Fruit fly (Drosophila melanogaster) whole organism, embryonic: ENCODE measurements around the gene CG42268.
A peak's percentile ranks its signal among the peaks of the same experiment; 100 is the strongest.

Source experiments
- Ada2b ChIP-seq: fragments of 200-800 bp; sonication (Bioruptor generic); IDR thresholded peaks from 2 replicates; pipeline ENCODE4 v1.3.6; 2022; ENCODE audit warnings: missing biosample characterization, missing genetic modification characterization
- Asciz ChIP-seq: fragments of 200-800 bp; sonication (Bioruptor generic); optimal IDR thresholded peaks from 2 replicates; lab custom pipeline; 2017; ENCODE audit warnings: missing biosample characterization, mild to moderate bottlenecking, missing genetic modification characterization, missing genetic modification reagents
- BEAF-32 ChIP-seq: fragments of 200-800 bp; sonication (Bioruptor generic); optimal IDR thresholded peaks from 3 replicates; lab custom pipeline; 2017; ENCODE audit warnings: missing biosample characterization, missing genetic modification characterization, mild to moderate bottlenecking, moderate library complexity, missing genetic modification reagents
- CG10979 ChIP-seq: fragments of 200-800 bp; sonication (Bioruptor generic); optimal IDR thresholded peaks from 2 replicates; lab custom pipeline; 2018; ENCODE audit warnings: missing biosample characterization, mild to moderate bottlenecking, missing genetic modification characterization, moderate library complexity
- CG11696 ChIP-seq: fragments of 200-800 bp; sonication (Bioruptor generic); IDR thresholded peaks from 2 replicates; pipeline ENCODE4 v1.3.6; 2022; ENCODE audit warnings: missing biosample characterization, missing genetic modification characterization
- CG12071 ChIP-seq: fragments of 200-800 bp; sonication (Bioruptor generic); optimal IDR thresholded peaks from 3 replicates; lab custom pipeline; 2018; ENCODE audit warnings: missing biosample characterization, mild to moderate bottlenecking, missing genetic modification characterization
- CG12155 ChIP-seq: fragments of 200-800 bp; sonication (Bioruptor generic); optimal IDR thresholded peaks from 3 replicates; lab custom pipeline; 2016; ENCODE audit warnings: missing biosample characterization, missing genetic modification characterization
- CG13296 ChIP-seq: fragments of 200-800 bp; sonication (Bioruptor generic); optimal IDR thresholded peaks from 3 replicates; lab custom pipeline; 2018; ENCODE audit warnings: missing biosample characterization, mild to moderate bottlenecking, missing genetic modification characterization
- CG14441 ChIP-seq: fragments of 200-800 bp; sonication (Bioruptor generic); IDR thresholded peaks from 2 replicates; pipeline ENCODE4 v1.3.6; 2022; ENCODE audit warnings: missing biosample characterization, missing genetic modification characterization
- CG17829 ChIP-seq: fragments of 200-800 bp; optimal IDR thresholded peaks from 2 replicates; lab custom pipeline; 2019; ENCODE audit warnings: missing biosample characterization, mild to moderate bottlenecking, missing genetic modification characterization, moderate library complexity
- CG18599 ChIP-seq: fragments of 200-800 bp; sonication (Bioruptor generic); optimal IDR thresholded peaks from 3 replicates; lab custom pipeline; 2017; ENCODE audit warnings: missing biosample characterization, missing genetic modification characterization, mild to moderate bottlenecking, moderate library complexity, missing genetic modification reagents
- CG2678 ChIP-seq: fragments of 200-800 bp; sonication (Bioruptor generic); optimal IDR thresholded peaks from 3 replicates; lab custom pipeline; 2019; ENCODE audit warnings: missing biosample characterization, mild to moderate bottlenecking, missing genetic modification characterization, moderate library complexity
- CG2712 ChIP-seq: fragments of 200-800 bp; optimal IDR thresholded peaks from 3 replicates; lab custom pipeline; 2019; ENCODE audit warnings: missing biosample characterization, mild to moderate bottlenecking, missing genetic modification characterization, moderate library complexity
- CG31365 ChIP-seq: fragments of 200-800 bp; sonication (Bioruptor generic); optimal IDR thresholded peaks from 2 replicates; lab custom pipeline; 2018; ENCODE audit warnings: missing biosample characterization, mild to moderate bottlenecking, missing genetic modification characterization
- CG31441 ChIP-seq: fragments of 200-800 bp; sonication (Bioruptor generic); IDR thresholded peaks from 2 replicates; pipeline ENCODE4 v1.3.6; 2022; ENCODE audit warnings: missing biosample characterization, missing genetic modification characterization
- CG4360 ChIP-seq: fragments of 200-800 bp; sonication (Bioruptor generic); IDR thresholded peaks from 2 replicates; pipeline ENCODE4 v1.3.6; 2022; ENCODE audit warnings: missing biosample characterization, missing genetic modification characterization
- CG5245 ChIP-seq: fragments of 200-800 bp; sonication (Bioruptor generic); optimal IDR thresholded peaks from 3 replicates; lab custom pipeline; 2016; ENCODE audit warnings: missing biosample characterization, missing genetic modification characterization
- CG5953 ChIP-seq: fragments of 200-800 bp; sonication (Bioruptor generic); IDR thresholded peaks from 2 replicates; pipeline ENCODE4 v1.3.6; 2022; ENCODE audit warnings: missing biosample characterization, missing genetic modification characterization
- CG9215 ChIP-seq: fragments of 200-800 bp; sonication (Bioruptor generic); IDR thresholded peaks from 2 replicates; pipeline ENCODE4 v1.3.6; 2022; ENCODE audit warnings: missing biosample characterization, missing genetic modification characterization
- CoRest ChIP-seq: fragments of 200-800 bp; sonication (Bioruptor generic); optimal IDR thresholded peaks from 3 replicates; lab custom pipeline; 2018; ENCODE audit warnings: missing biosample characterization, mild to moderate bottlenecking, missing genetic modification characterization, moderate library complexity
- Ets97D ChIP-seq: fragments of 200-800 bp; sonication (Bioruptor generic); optimal IDR thresholded peaks from 3 replicates; lab custom pipeline; 2016; ENCODE audit warnings: missing biosample characterization, missing genetic modification characterization
- Gug ChIP-seq: fragments of 200-800 bp; sonication (Bioruptor generic); IDR thresholded peaks from 4 replicates; pipeline ENCODE4 v1.3.6; 2022; ENCODE audit warnings: missing biosample characterization, missing genetic modification characterization
- Hand ChIP-seq: fragments of 200-800 bp; sonication (Bioruptor generic); optimal IDR thresholded peaks from 2 replicates; lab custom pipeline; 2017; ENCODE audit warnings: mild to moderate bottlenecking, missing biosample characterization, missing genetic modification reagents, missing genetic modification characterization
- Hmr ChIP-seq: fragments of 200-800 bp; sonication (Bioruptor generic); optimal IDR thresholded peaks from 3 replicates; lab custom pipeline; 2017; ENCODE audit warnings: mild to moderate bottlenecking, missing biosample characterization, missing genetic modification reagents, missing genetic modification characterization
- Med ChIP-seq: fragments of 200-800 bp; sonication (Bioruptor generic); peaks from one replicate; lab custom pipeline; 2016; ENCODE audit warnings: missing biosample characterization, missing genetic modification characterization, mild to moderate bottlenecking, inconsistent platforms, moderate library complexity
- Taf1 ChIP-seq: fragments of 200-800 bp; sonication (Bioruptor generic); IDR thresholded peaks from 2 replicates; pipeline ENCODE4 v1.3.6; 2022; ENCODE audit warnings: missing biosample characterization, missing genetic modification characterization
- ap ChIP-seq: fragments of 200-800 bp; sonication (Bioruptor generic); IDR thresholded peaks from 2 replicates; pipeline ENCODE4 v1.3.6; 2022; ENCODE audit warnings: missing biosample characterization, missing genetic modification characterization
- bigmax ChIP-seq: fragments of 200-800 bp; sonication (Bioruptor generic); optimal IDR thresholded peaks from 2 replicates; lab custom pipeline; 2018; ENCODE audit warnings: missing biosample characterization, mild to moderate bottlenecking, missing genetic modification characterization
- bsh ChIP-seq, 2 experiments: fragments of 200-800 bp; sonication (Bioruptor generic); optimal IDR thresholded peaks; 2 replicates each; lab custom pipeline; 2017 to 2018; ENCODE audit warnings: mild to moderate bottlenecking in 2 of 2, missing biosample characterization in 2 of 2, missing genetic modification characterization in 2 of 2, moderate library complexity in 1 of 2
- cas ChIP-seq: fragments of 200-800 bp; sonication (Bioruptor generic); IDR thresholded peaks from 2 replicates; pipeline ENCODE4 v1.3.6; 2022; ENCODE audit warnings: missing biosample characterization, missing genetic modification characterization
- ci ChIP-seq: fragments of 200-800 bp; sonication (Bioruptor generic); IDR thresholded peaks from 3 replicates; pipeline ENCODE4 v1.3.6; 2022; ENCODE audit warnings: missing biosample characterization, missing genetic modification characterization
- disco-r ChIP-seq: fragments of 200-800 bp; sonication (Bioruptor generic); optimal IDR thresholded peaks from 2 replicates; lab custom pipeline; 2016; ENCODE audit warnings: missing biosample characterization, missing genetic modification characterization
- gsb ChIP-seq: fragments of 200-800 bp; sonication (Bioruptor generic); IDR thresholded peaks from 2 replicates; pipeline ENCODE4 v1.3.6; 2022; ENCODE audit warnings: missing biosample characterization, missing genetic modification characterization
- hbn ChIP-seq: fragments of 200-800 bp; sonication (Bioruptor generic); IDR thresholded peaks from 2 replicates; pipeline ENCODE4 v1.3.6; 2022; ENCODE audit warnings: missing biosample characterization, missing genetic modification characterization; ENCODE audit not compliant: partially characterized antibody
- lab ChIP-seq: fragments of 200-800 bp; sonication (Bioruptor generic); optimal IDR thresholded peaks from 3 replicates; lab custom pipeline; 2017; ENCODE audit warnings: missing biosample characterization, missing genetic modification characterization, mild to moderate bottlenecking, moderate library complexity, missing genetic modification reagents
- lilli ChIP-seq: fragments of 200-800 bp; sonication (Bioruptor generic); optimal IDR thresholded peaks from 3 replicates; lab custom pipeline; 2016; ENCODE audit warnings: missing biosample characterization, missing genetic modification characterization
- lmd ChIP-seq: fragments of 200-800 bp; sonication (Bioruptor generic); IDR thresholded peaks from 2 replicates; pipeline ENCODE4 v1.3.6; 2022; ENCODE audit warnings: missing biosample characterization, missing genetic modification characterization
- lov ChIP-seq, 2 experiments: fragments of 200-800 bp in 1 of 2; fragments of >200 bp in 1 of 2; sonication (Bioruptor generic) in 1 of 2; IDR thresholded peaks in 1 of 2; optimal IDR thresholded peaks in 1 of 2; 2 replicates in 1 of 2; 3 replicates in 1 of 2; pipeline versions ENCODE4 v1.3.6 to Lab custom; 2017 to 2022; ENCODE audit warnings: missing biosample characterization in 1 of 2, missing genetic modification characterization in 1 of 2
- mam ChIP-seq: fragments of 200-800 bp; sonication (Bioruptor generic); optimal IDR thresholded peaks from 3 replicates; lab custom pipeline; 2016; ENCODE audit warnings: missing biosample characterization, missing genetic modification characterization
- odd ChIP-seq: fragments of 200-800 bp; sonication (Bioruptor generic); optimal IDR thresholded peaks from 2 replicates; lab custom pipeline; 2017; ENCODE audit warnings: missing biosample characterization, mild to moderate bottlenecking, missing genetic modification characterization
- onecut ChIP-seq: fragments of 200-800 bp; sonication (Bioruptor generic); IDR thresholded peaks from 2 replicates; pipeline ENCODE4 v1.3.6; 2022; ENCODE audit warnings: missing biosample characterization, missing genetic modification characterization
- otp ChIP-seq: fragments of 200-800 bp; sonication (Bioruptor generic); IDR thresholded peaks from 3 replicates; pipeline ENCODE4, ENCODE4 v1.3.6; 2022; ENCODE audit warnings: missing biosample characterization, missing genetic modification characterization
- prd ChIP-seq, 3 experiments: fragments of >200 bp in 2 of 3; fragments of 200-800 bp in 1 of 3; sonication (Bioruptor generic) in 1 of 3; optimal IDR thresholded peaks in 2 of 3; IDR thresholded peaks in 1 of 3; 2 replicates in 2 of 3; 3 replicates in 1 of 3; pipeline versions ENCODE4 v1.3.6 to Lab custom; 2017 to 2022; ENCODE audit warnings: missing biosample characterization in 1 of 3, missing genetic modification characterization in 1 of 3
- sens ChIP-seq: fragments of 200-800 bp; sonication (Bioruptor generic); peaks from one replicate; lab custom pipeline; 2016; ENCODE audit warnings: missing biosample characterization, missing genetic modification characterization
- unc-4 ChIP-seq: fragments of 200-800 bp; sonication (Bioruptor generic); IDR thresholded peaks from 2 replicates; pipeline ENCODE4 v1.3.6; 2022; ENCODE audit warnings: missing biosample characterization, missing genetic modification characterization; ENCODE audit not compliant: partially characterized antibody
- unpg ChIP-seq: fragments of 200-800 bp; sonication (Bioruptor generic); optimal IDR thresholded peaks from 3 replicates; lab custom pipeline; 2018; ENCODE audit warnings: missing biosample characterization, mild to moderate bottlenecking, missing genetic modification characterization, moderate library complexity
- wor ChIP-seq: fragments of 200-800 bp; sonication (Bioruptor generic); IDR thresholded peaks from 2 replicates; pipeline ENCODE4 v1.3.6; 2022; ENCODE audit warnings: missing biosample characterization, missing genetic modification characterization
- zfh1 ChIP-seq: fragments of 200-800 bp; sonication (Bioruptor generic); IDR thresholded peaks from 3 replicates; pipeline ENCODE4 v1.3.6; 2022; ENCODE audit warnings: missing biosample characterization, missing genetic modification characterization

CG42268 gene

DNA sequence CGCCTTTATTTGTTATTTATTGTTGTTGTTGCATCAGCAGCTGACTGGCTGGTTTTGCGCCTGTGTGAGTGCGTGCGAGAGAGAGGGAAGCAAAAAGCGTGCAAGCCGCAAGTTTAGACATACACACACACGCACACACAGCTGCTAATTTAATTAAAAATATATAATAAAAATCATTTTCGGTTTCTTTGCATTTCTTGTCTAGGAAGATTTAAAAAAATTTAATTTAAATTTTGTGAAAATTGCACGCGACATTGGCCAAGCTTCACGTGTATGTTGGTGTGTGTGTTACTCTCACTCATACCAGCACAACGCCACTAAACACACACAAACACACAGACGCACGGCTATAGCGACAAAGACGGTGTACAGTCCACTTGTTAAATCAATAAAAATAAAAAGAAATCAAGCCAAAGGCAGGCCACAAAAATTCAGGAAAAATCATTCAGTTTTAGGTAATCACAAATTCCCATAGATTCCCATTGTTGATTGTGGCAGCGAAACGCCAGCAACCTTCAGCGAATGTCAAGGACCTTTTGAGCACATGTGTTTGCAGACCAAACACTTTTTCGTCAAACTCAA lies 66.6 kb downstream of the CG42268 start (continued):
- no peak for TF ChIP-seq lilli (GFP tag; lab: Kevin White, UChicago)
- no peak for TF ChIP-seq disco-r (GFP tag; lab: Kevin White, UChicago)
- TF ChIP-seq otp (GFP tag; lab: Robert Waterston, UW): peak; percentile 33; the same call in 1 of the 3 replicates
- TF ChIP-seq Hand (GFP tag; lab: Kevin White, UChicago): no peak
- peak; percentile 31; the same call in 1 of the 2 replicates for TF ChIP-seq onecut (GFP tag; lab: Robert Waterston, UW)
- peak; percentile 19 for TF ChIP-seq Hmr (GFP tag; lab: Kevin White, UChicago)
- 0 out of 2 replicates have a peak, but pooled peaks have one; percentile 28 for TF ChIP-seq Ada2b (GFP tag; lab: Robert Waterston, UW)
- TF ChIP-seq CG17829: no peak
- TF ChIP-seq CG4360 (GFP tag; lab: Robert Waterston, UW): peak; percentile 67
- no peak for TF ChIP-seq BEAF-32 (GFP tag; lab: Kevin White, UChicago)
- no peak for TF ChIP-seq CoRest
- TF ChIP-seq CG10979 (tag; lab: Kevin White, UChicago): no peak
- no peak for TF ChIP-seq CG31441 (GFP tag; lab: Robert Waterston, UW)
- TF ChIP-seq ci: peak; percentile 63; the same call in 1 of the 3 replicates
- TF ChIP-seq CG12155: no peak
- TF ChIP-seq lab: no peak
- TF ChIP-seq sens: peak; percentile 71
- no peak for TF ChIP-seq cas (GFP tag; lab: Robert Waterston, UW)
- 0 out of 4 replicates have a peak, but pooled peaks have one; percentile 19 for TF ChIP-seq Gug
- no peak for TF ChIP-seq CG5953 (GFP tag; lab: Robert Waterston, UW)
- TF ChIP-seq zfh1 (GFP tag; lab: Robert Waterston, UW): 0 out of 3 replicates have a peak, but pooled peaks have one; percentile 50
- TF ChIP-seq hbn (GFP tag; lab: Robert Waterston, UW): no peak
- 0 out of 2 replicates have a peak, but pooled peaks have one; percentile 25 for TF ChIP-seq lmd (GFP tag; lab: Robert Waterston, UW)
- no peak for TF ChIP-seq Asciz
- 0 out of 2 replicates have a peak, but pooled peaks have one; percentile 35 for TF ChIP-seq Taf1 (GFP tag; lab: Robert Waterston, UW)
- TF ChIP-seq CG18599 (GFP tag; lab: Kevin White, UChicago): peak; percentile 28
- TF ChIP-seq wor: peak; percentile 37; the same call in 1 of the 2 replicates
- TF ChIP-seq CG2712: peak; percentile 7
- TF ChIP-seq CG2678: no peak
- peak; percentile 60 for TF ChIP-seq Med (GFP tag; lab: Kevin White, UChicago)
- TF ChIP-seq odd (GFP tag; lab: Kevin White, UChicago): no peak
- no peak for TF ChIP-seq CG5245
- TF ChIP-seq unpg: peak; percentile 36
- no peak for TF ChIP-seq gsb
- TF ChIP-seq Ets97D (GFP tag; lab: Kevin White, UChicago): no peak
- peak; percentile 5; the same call in 1 of the 2 replicates for TF ChIP-seq CG9215 (GFP tag; lab: Robert Waterston, UW)
- TF ChIP-seq ap (GFP tag; lab: Robert Waterston, UW): 0 out of 2 replicates have a peak, but pooled peaks have one; percentile 26
- no peak for TF ChIP-seq lov (optimal IDR thresholded peaks at IDR 0.05; lab: Kevin White, UChicago)
- no peak for TF ChIP-seq lov (GFP tag; IDR thresholded peaks at IDR 0.05; lab: Robert Waterston, UW)
- no peak for TF ChIP-seq prd (optimal IDR thresholded peaks at IDR 0.05; lab: Kevin White, UChicago)
- peak; percentile 43; the same call in 2 of the 3 replicates for TF ChIP-seq prd (GFP tag; IDR thresholded peaks at IDR 0.05; lab: Robert Waterston, UW)
- no peak for TF ChIP-seq mam (GFP tag; lab: Kevin White, UChicago)
- 0 out of 2 replicates have a peak, but pooled peaks have one; percentile 26 for TF ChIP-seq CG11696 (GFP tag; lab: Robert Waterston, UW)
- peak in 1 of 2 experiments; percentile 31 for TF ChIP-seq bsh (GFP tag; optimal IDR thresholded peaks at IDR 0.05; lab: Kevin White, UChicago)
- TF ChIP-seq CG31365 (tag; lab: Kevin White, UChicago): no peak
- no peak for TF ChIP-seq CG12071
- TF ChIP-seq unc-4 (GFP tag; lab: Robert Waterston, UW): no peak
- no peak for TF ChIP-seq bigmax (GFP tag; lab: Kevin White, UChicago)
- TF ChIP-seq CG13296: no peak
- 0 out of 2 replicates have a peak, but pooled peaks have one; percentile 19 for TF ChIP-seq CG14441 (GFP tag; lab: Robert Waterston, UW)
